Worm (Caenorhabditis elegans) whole organism, L1 larva: ENCODE data around the gene serp-1.1.

ENCODE experiments used
- ama-1 ChIP-seq: fragments of 150-350 bp; optimal IDR thresholded peaks from 2 replicates; lab custom pipeline; 2014
- ceh-8 ChIP-seq: fragments of 200-800 bp; sonication (Bioruptor generic); optimal IDR thresholded peaks from 2 replicates; lab custom pipeline; 2018; ENCODE audit warnings: mild to moderate bottlenecking, missing genetic modification characterization, moderate library complexity, missing compliant biosample characterization
- egl-13 ChIP-seq: sonication (generic microtip); optimal IDR thresholded peaks from 2 replicates; lab custom pipeline; 2016; ENCODE audit warnings: missing genotype, missing genetic modification reagents, missing genetic modification characterization, missing compliant biosample characterization
- fkh-4 ChIP-seq: sonication (generic microtip); optimal IDR thresholded peaks from 2 replicates; lab custom pipeline; 2016; ENCODE audit warnings: missing compliant biosample characterization, missing genetic modification characterization, borderline replicate concordance

- no peak for TF ChIP-seq ceh-8
- no peak for TF ChIP-seq ama-1 (lab: Kevin White, UChicago)
- no peak for TF ChIP-seq egl-13
- no peak for TF ChIP-seq fkh-4 (tag; lab: Kevin White, UChicago)
Observed at ce11 chrX:15881027-15881426, 39.7 kb downstream of the serp-1.1 start.
